Fruit fly (Drosophila melanogaster): ENCODE data around the gene CG9147.

The CG9147 gene

DNA sequence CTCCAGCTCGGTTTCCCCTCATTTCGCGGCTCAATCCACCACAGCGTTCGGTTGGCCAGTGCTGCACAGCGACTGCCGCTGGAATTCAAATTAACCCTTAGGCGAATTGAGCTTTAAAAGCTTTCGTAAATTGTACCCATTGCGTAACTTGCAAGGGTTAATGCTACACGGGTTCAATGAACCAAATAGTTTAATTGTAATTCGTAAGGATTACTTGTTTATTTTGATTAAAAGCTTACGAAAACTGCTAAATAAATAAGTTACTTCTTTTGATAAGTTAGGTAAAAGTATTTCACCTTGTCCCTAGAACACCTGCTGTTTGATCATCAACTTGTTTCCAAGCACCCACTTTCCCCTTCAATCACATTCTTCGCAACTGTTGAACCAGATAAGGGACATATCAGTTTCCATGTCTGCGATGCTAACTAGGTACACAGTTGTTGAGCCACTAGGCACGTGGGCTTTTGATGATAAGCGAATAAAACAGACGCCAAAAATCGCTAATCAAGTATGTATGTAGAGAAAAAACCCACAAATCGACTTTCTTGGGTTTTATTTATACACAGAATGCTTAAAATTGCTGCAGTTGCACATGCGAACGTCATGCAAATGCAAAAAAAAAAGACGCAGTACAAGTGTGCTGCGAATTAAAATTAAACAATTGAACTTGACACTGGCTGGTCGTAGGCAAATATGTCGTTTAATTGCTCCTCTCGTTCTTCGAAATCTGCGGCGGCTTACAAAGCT is 19.7 kb upstream of the CG9147 start, which contains the start of gene Pfas (continued):
- TF ChIP-seq Hand (GFP tag; optimal IDR thresholded peaks at IDR 0.05) (peak; percentile 23), zen2 (GFP tag; IDR thresholded peaks at IDR 0.05; ENCODE audit: partially characterized antibody) (no peak), Hr51 (GFP tag; optimal IDR thresholded peaks at IDR 0.05) (peak in 1 of 2 experiments; percentile 11), CG8944 (GFP tag; optimal IDR thresholded peaks at IDR 0.05) (peak; percentile 37), grn (GFP tag; optimal IDR thresholded peaks at IDR 0.05) (no peak), sisA (GFP tag; IDR thresholded peaks at IDR 0.05) (0 out of 2 replicates have a peak, but pooled peaks have one; percentile 11), org-1 (GFP tag; optimal IDR thresholded peaks at IDR 0.05) (peak; percentile 25), CG30403 (GFP tag; optimal IDR thresholded peaks at IDR 0.05) (peak; percentile 66), Dbx (GFP tag; IDR thresholded peaks at IDR 0.05) (0 out of 3 replicates have a peak, but pooled peaks have one; percentile 5), CG4360 (GFP tag; IDR thresholded peaks at IDR 0.05) (no peak), croc (GFP tag; conservative IDR thresholded peaks at IDR 0.05) (no peak), CG9876 (GFP tag; optimal IDR thresholded peaks at IDR 0.05) (no peak), insv (GFP tag; optimal IDR thresholded peaks at IDR 0.05) (no peak), CG4424 (GFP tag; optimal IDR thresholded peaks at IDR 0.05) (peak; percentile 58), CG17328 (GFP tag; IDR thresholded peaks at IDR 0.05) (0 out of 2 replicates have a peak, but pooled peaks have one; percentile 13), unpg (GFP tag; optimal IDR thresholded peaks at IDR 0.05) (peak; percentile 40), fru (optimal IDR thresholded peaks at IDR 0.05) (no peak), bsh (GFP tag; optimal IDR thresholded peaks at IDR 0.05) (peak in 1 of 2 experiments; percentile 45), bab2 (GFP tag; optimal IDR thresholded peaks at IDR 0.05) (peak; percentile 5), CG7963 (GFP tag; IDR thresholded peaks at IDR 0.05; ENCODE audit: partially characterized antibody) (no peak), CG11093 (GFP tag; IDR thresholded peaks at IDR 0.05) (no peak)

dm6 chr2L:6046865-6047264 is 18.9 kb upstream of the CG9147 start:
- TF ChIP-seq ftz-f1 (GFP tag; optimal IDR thresholded peaks at IDR 0.05) = peak; percentile 1
- TF ChIP-seq zen2 (GFP tag; IDR thresholded peaks at IDR 0.05; ENCODE audit: partially characterized antibody) = no peak
- TF ChIP-seq CG1602 (GFP tag; optimal IDR thresholded peaks at IDR 0.05) = no peak
- no peak for TF ChIP-seq Drgx (GFP tag; IDR thresholded peaks at IDR 0.05)
- TF ChIP-seq sr (GFP tag; IDR thresholded peaks at IDR 0.05) = peak; percentile 83
- no peak for TF ChIP-seq h (optimal IDR thresholded peaks at IDR 0.05)
- TF ChIP-seq CG6175 (GFP tag; IDR thresholded peaks at IDR 0.05) = 0 out of 3 replicates have a peak, but pooled peaks have one; percentile 23
- TF ChIP-seq dpn (GFP tag; optimal IDR thresholded peaks at IDR 0.05) = no peak
- peak; percentile 79 for TF ChIP-seq Med (GFP tag)
- TF ChIP-seq amos (GFP tag; IDR thresholded peaks at IDR 0.05; ENCODE audit: partially characterized antibody) = 0 out of 2 replicates have a peak, but pooled peaks have one; percentile 11

- TF ChIP-seq unpg (GFP tag; optimal IDR thresholded peaks at IDR 0.05) (no peak), hbn (GFP tag; IDR thresholded peaks at IDR 0.05; ENCODE audit: partially characterized antibody) (peak; percentile 68; the same call in 1 of the 2 replicates), Fer1 (GFP tag; optimal IDR thresholded peaks at IDR 0.05) (peak; percentile 4), CG33213 (GFP tag; optimal IDR thresholded peaks at IDR 0.05) (peak; percentile 13), Rfx (GFP tag; IDR thresholded peaks at IDR 0.05) (peak; percentile 74), Xbp1 (GFP tag; optimal IDR thresholded peaks at IDR 0.05) (peak; percentile 47), CG31365 (tag; optimal IDR thresholded peaks at IDR 0.05) (peak; percentile 24), CG2116 (GFP tag; optimal IDR thresholded peaks at IDR 0.05) (peak; percentile 10), Dfd (GFP tag; optimal IDR thresholded peaks at IDR 0.05) (no peak), bbx (GFP tag; IDR thresholded peaks at IDR 0.05; ENCODE audit: partially characterized antibody) (peak; percentile 87), esg (GFP tag; conservative IDR thresholded peaks at IDR 0.05) (no peak), CG7963 (GFP tag; IDR thresholded peaks at IDR 0.05; ENCODE audit: partially characterized antibody) (peak; percentile 82), fd102C (GFP tag; optimal IDR thresholded peaks at IDR 0.05) (no peak), Meics (GFP tag; optimal IDR thresholded peaks at IDR 0.05) (peak; percentile 3), amos (GFP tag; IDR thresholded peaks at IDR 0.05; ENCODE audit: partially characterized antibody) (peak; percentile 94), CG7987 (GFP tag; optimal IDR thresholded peaks at IDR 0.05) (peak; percentile 54), ATbp (GFP tag; optimal IDR thresholded peaks at IDR 0.05) (peak; percentile 25), knrl (GFP tag; IDR thresholded peaks at IDR 0.05; ENCODE audit: partially characterized antibody) (peak; percentile 83), MTF-1 (GFP tag; optimal IDR thresholded peaks at IDR 0.05; ENCODE audit: borderline replicate concordance) (peak; percentile 29)
Measured at dm6 chr2L:6047528-6048160, 18.2 kb upstream of the CG9147 start, which contains the start of gene IPIP. Gene IPIP, plus strand, starts transcription at chr2L:6048002.

Data from whole organism, embryonic.